Fruit fly (Drosophila melanogaster) whole organism, embryonic: ENCODE data around the gene bon.

Experiments used
- Asciz ChIP-seq: fragments of 200-800 bp; sonication (Bioruptor generic); optimal IDR thresholded peaks from 2 replicates; lab custom pipeline; 2017; ENCODE audit warnings: missing biosample characterization, mild to moderate bottlenecking, missing genetic modification characterization, missing genetic modification reagents
- Awh ChIP-seq: fragments of 200-800 bp; sonication (Bioruptor generic); IDR thresholded peaks from 2 replicates; pipeline ENCODE4, ENCODE4 v1.3.6; 2022; ENCODE audit warnings: missing biosample characterization, missing genetic modification characterization
- Bteb2 ChIP-seq: fragments of 200-800 bp; sonication (Bioruptor generic); optimal IDR thresholded peaks from 2 replicates; lab custom pipeline; 2016; ENCODE audit warnings: missing biosample characterization, missing genetic modification characterization
- C15 ChIP-seq: fragments of 200-800 bp; sonication (Bioruptor generic); IDR thresholded peaks from 3 replicates; pipeline ENCODE4 v1.3.6; 2022; ENCODE audit warnings: missing biosample characterization, missing genetic modification characterization
- CG10979 ChIP-seq: fragments of 200-800 bp; sonication (Bioruptor generic); optimal IDR thresholded peaks from 2 replicates; lab custom pipeline; 2018; ENCODE audit warnings: missing biosample characterization, mild to moderate bottlenecking, missing genetic modification characterization, moderate library complexity
- CG11093 ChIP-seq: fragments of 200-800 bp; sonication (Bioruptor generic); IDR thresholded peaks from 3 replicates; pipeline ENCODE4 v1.3.6; 2022; ENCODE audit warnings: missing biosample characterization, missing genetic modification characterization
- CG11247 ChIP-seq: fragments of 200-800 bp; sonication (Bioruptor generic); IDR thresholded peaks from 2 replicates; pipeline ENCODE4 v1.3.6; 2022; ENCODE audit warnings: missing biosample characterization, missing genetic modification characterization
- CG15011 ChIP-seq: fragments of 200-800 bp; sonication (Bioruptor generic); optimal IDR thresholded peaks from 3 replicates; lab custom pipeline; 2018; ENCODE audit warnings: missing biosample characterization, mild to moderate bottlenecking, missing genetic modification characterization
- CG1603 ChIP-seq: fragments of 200-800 bp; sonication (Bioruptor generic); optimal IDR thresholded peaks from 2 replicates; lab custom pipeline; 2019; ENCODE audit warnings: missing biosample characterization, mild to moderate bottlenecking, missing genetic modification characterization, moderate library complexity
- CG17328 ChIP-seq: fragments of 200-800 bp; sonication (Bioruptor generic); IDR thresholded peaks from 2 replicates; pipeline ENCODE4 v1.3.6; 2022; ENCODE audit warnings: missing biosample characterization, missing genetic modification characterization
- CG2202 ChIP-seq: fragments of 200-800 bp; sonication (Bioruptor generic); optimal IDR thresholded peaks from 2 replicates; lab custom pipeline; 2018; ENCODE audit warnings: missing biosample characterization, mild to moderate bottlenecking, missing genetic modification characterization
- CG2712 ChIP-seq: fragments of 200-800 bp; optimal IDR thresholded peaks from 3 replicates; lab custom pipeline; 2019; ENCODE audit warnings: missing biosample characterization, mild to moderate bottlenecking, missing genetic modification characterization, moderate library complexity
- CG30431 ChIP-seq: fragments of 200-800 bp; sonication (Bioruptor generic); optimal IDR thresholded peaks from 2 replicates; lab custom pipeline; 2017; ENCODE audit warnings: missing biosample characterization, missing genetic modification characterization
- CG34422 ChIP-seq: fragments of 200-800 bp; sonication (Bioruptor generic); IDR thresholded peaks from 3 replicates; pipeline ENCODE4 v1.3.6; 2022; ENCODE audit warnings: missing biosample characterization, missing genetic modification characterization
- CG4730 ChIP-seq: fragments of 200-800 bp; sonication (Bioruptor generic); IDR thresholded peaks from 2 replicates; pipeline ENCODE4 v1.3.6; 2022; ENCODE audit warnings: missing biosample characterization, missing genetic modification characterization
- CG4854 ChIP-seq: fragments of 200-800 bp; sonication (Bioruptor generic); optimal IDR thresholded peaks from 2 replicates; lab custom pipeline; 2016; ENCODE audit warnings: missing biosample characterization, missing genetic modification characterization, inconsistent platforms
- CG6689 ChIP-seq: fragments of 200-800 bp; sonication (Bioruptor generic); IDR thresholded peaks from 2 replicates; pipeline ENCODE4 v1.3.6; 2022; ENCODE audit warnings: missing biosample characterization, missing genetic modification characterization
- CG6854 ChIP-seq: fragments of 200-800 bp; sonication (Bioruptor generic); optimal IDR thresholded peaks from 3 replicates; lab custom pipeline; 2017; ENCODE audit warnings: missing biosample characterization, mild to moderate bottlenecking, missing genetic modification characterization
- CG7556 ChIP-seq: fragments of 200-800 bp; sonication (Bioruptor generic); optimal IDR thresholded peaks from 2 replicates; lab custom pipeline; 2017; ENCODE audit warnings: missing biosample characterization, mild to moderate bottlenecking, missing genetic modification characterization
- CG8281 ChIP-seq: fragments of 200-800 bp; sonication (Bioruptor generic); optimal IDR thresholded peaks from 2 replicates; lab custom pipeline; 2018; ENCODE audit warnings: missing biosample characterization, mild to moderate bottlenecking, missing genetic modification characterization, moderate library complexity
- CG8388 ChIP-seq: fragments of 200-800 bp; sonication (Bioruptor generic); optimal IDR thresholded peaks from 2 replicates; lab custom pipeline; 2019; ENCODE audit warnings: missing biosample characterization, mild to moderate bottlenecking, missing genetic modification characterization, moderate library complexity
- CG8924 ChIP-seq: fragments of 200-800 bp; optimal IDR thresholded peaks from 3 replicates; lab custom pipeline; 2019; ENCODE audit warnings: missing biosample characterization, mild to moderate bottlenecking, missing genetic modification characterization, moderate library complexity
- CTCF ChIP-seq: fragments of 200-800 bp; sonication (Bioruptor generic); optimal IDR thresholded peaks from 2 replicates; lab custom pipeline; 2017; ENCODE audit warnings: missing biosample characterization, mild to moderate bottlenecking, missing genetic modification characterization, moderate library complexity
- CrebB ChIP-seq: fragments of 200-800 bp; sonication (Bioruptor generic); optimal IDR thresholded peaks from 3 replicates; lab custom pipeline; 2018; ENCODE audit warnings: missing biosample characterization, mild to moderate bottlenecking, missing genetic modification characterization
- Dbx ChIP-seq: fragments of 200-800 bp; sonication (Bioruptor generic); IDR thresholded peaks from 3 replicates; pipeline ENCODE4 v1.3.6; 2022; ENCODE audit warnings: missing biosample characterization, missing genetic modification characterization
- Drgx ChIP-seq: fragments of 200-800 bp; sonication (Bioruptor generic); IDR thresholded peaks from 2 replicates; pipeline ENCODE4 v1.3.6; 2022; ENCODE audit warnings: missing biosample characterization, missing genetic modification characterization
- Hmx ChIP-seq: fragments of 200-800 bp; sonication (Bioruptor generic); optimal IDR thresholded peaks from 2 replicates; lab custom pipeline; 2016; ENCODE audit warnings: missing biosample characterization, missing genetic modification characterization
- Lhr ChIP-seq: fragments of 200-800 bp; sonication (Bioruptor generic); optimal IDR thresholded peaks from 3 replicates; lab custom pipeline; 2017; ENCODE audit warnings: mild to moderate bottlenecking, missing biosample characterization, missing genetic modification reagents, missing genetic modification characterization
- Mes4 ChIP-seq: fragments of 200-800 bp; sonication (Bioruptor generic); optimal IDR thresholded peaks from 2 replicates; lab custom pipeline; 2016; ENCODE audit warnings: missing biosample characterization, missing genetic modification characterization
- Rfx ChIP-seq: fragments of 200-800 bp; sonication (Bioruptor generic); IDR thresholded peaks from 2 replicates; pipeline ENCODE4 v1.3.6; 2022; ENCODE audit warnings: missing biosample characterization, missing genetic modification characterization
- Rx ChIP-seq: fragments of 200-800 bp; sonication (Bioruptor generic); IDR thresholded peaks from 2 replicates; pipeline ENCODE4 v1.3.6; 2022; ENCODE audit warnings: missing biosample characterization, missing genetic modification characterization
- Trl ChIP-seq, 3 experiments: fragments of >200 bp in 2 of 3; fragments of 200-800 bp in 1 of 3; sonication (Bioruptor generic) in 1 of 3; optimal IDR thresholded peaks; 2 replicates in 1 of 3; 3 replicates in 2 of 3; lab custom pipeline; 2016 to 2017; ENCODE audit warnings: missing biosample characterization in 1 of 3, missing genetic modification characterization in 1 of 3
- Xbp1 ChIP-seq: fragments of 200-800 bp; sonication (Bioruptor generic); optimal IDR thresholded peaks from 3 replicates; lab custom pipeline; 2016; ENCODE audit warnings: missing biosample characterization, mild to moderate bottlenecking, missing genetic modification characterization
- Xrp1 ChIP-seq: fragments of 200-800 bp; sonication (Bioruptor generic); IDR thresholded peaks from 2 replicates; pipeline ENCODE4 v1.3.6; 2022; ENCODE audit warnings: missing biosample characterization, missing genetic modification characterization
- bigmax ChIP-seq: fragments of 200-800 bp; sonication (Bioruptor generic); optimal IDR thresholded peaks from 2 replicates; lab custom pipeline; 2018; ENCODE audit warnings: missing biosample characterization, mild to moderate bottlenecking, missing genetic modification characterization
- chif ChIP-seq, 2 experiments: fragments of 200-800 bp; sonication (Bioruptor generic); optimal IDR thresholded peaks; 3 replicates each; lab custom pipeline; 2016; ENCODE audit warnings: missing biosample characterization in 2 of 2, missing genetic modification characterization in 2 of 2
- dmrt99B ChIP-seq: fragments of 200-800 bp; sonication (Bioruptor generic); optimal IDR thresholded peaks from 2 replicates; lab custom pipeline; 2018; ENCODE audit warnings: missing biosample characterization, mild to moderate bottlenecking, missing genetic modification characterization, moderate library complexity
- ftz-f1 ChIP-seq: fragments of 200-800 bp; sonication (Bioruptor generic); optimal IDR thresholded peaks from 2 replicates; lab custom pipeline; 2016; ENCODE audit warnings: missing biosample characterization, missing genetic modification characterization
- gro ChIP-seq: fragments of 200-800 bp; sonication (Bioruptor generic); optimal IDR thresholded peaks from 2 replicates; lab custom pipeline; 2016; ENCODE audit warnings: missing biosample characterization, missing genetic modification characterization
- gsb-n ChIP-seq: fragments of 200-800 bp; sonication (Bioruptor generic); optimal IDR thresholded peaks from 3 replicates; lab custom pipeline; 2018; ENCODE audit warnings: missing biosample characterization, mild to moderate bottlenecking, missing genetic modification characterization
- hth ChIP-seq: fragments of >200 bp; optimal IDR thresholded peaks from 2 replicates; lab custom pipeline; 2017; ENCODE audit warnings: inconsistent platforms
- jing ChIP-seq: fragments of 200-800 bp; sonication (Bioruptor generic); optimal IDR thresholded peaks from 2 replicates; lab custom pipeline; 2018; ENCODE audit warnings: missing biosample characterization, mild to moderate bottlenecking, missing genetic modification characterization
- jumu ChIP-seq: fragments of 200-800 bp; sonication (Bioruptor generic); optimal IDR thresholded peaks from 3 replicates; lab custom pipeline; 2016; ENCODE audit warnings: missing biosample characterization, missing genetic modification characterization
- lbe ChIP-seq: fragments of 200-800 bp; sonication (Bioruptor generic); optimal IDR thresholded peaks from 2 replicates; lab custom pipeline; 2016; ENCODE audit warnings: missing biosample characterization, mild to moderate bottlenecking, missing genetic modification characterization
- pb ChIP-seq: fragments of 200-800 bp; sonication (Bioruptor generic); optimal IDR thresholded peaks from 3 replicates; lab custom pipeline; 2016; ENCODE audit warnings: missing biosample characterization, missing genetic modification characterization
- pho ChIP-seq: fragments of 200-800 bp; sonication (Bioruptor generic); optimal IDR thresholded peaks from 2 replicates; lab custom pipeline; 2016; ENCODE audit warnings: missing biosample characterization, missing genetic modification characterization
- pnt ChIP-seq: fragments of 200-800 bp; sonication (Bioruptor generic); optimal IDR thresholded peaks from 3 replicates; lab custom pipeline; 2016; ENCODE audit warnings: missing biosample characterization, missing genetic modification characterization
- ranshi ChIP-seq: fragments of 200-800 bp; sonication (Bioruptor generic); IDR thresholded peaks from 2 replicates; pipeline ENCODE4 v1.3.6; 2022; ENCODE audit warnings: missing biosample characterization, missing genetic modification characterization
- tin ChIP-seq: fragments of 200-800 bp; sonication (Bioruptor generic); optimal IDR thresholded peaks from 3 replicates; lab custom pipeline; 2016; ENCODE audit warnings: missing biosample characterization, missing genetic modification characterization
- trem ChIP-seq: fragments of 200-800 bp; optimal IDR thresholded peaks from 3 replicates; lab custom pipeline; 2019; ENCODE audit warnings: missing biosample characterization, mild to moderate bottlenecking, missing genetic modification characterization, moderate library complexity
- vvl ChIP-seq: fragments of 200-800 bp; sonication (Bioruptor generic); IDR thresholded peaks from 2 replicates; pipeline ENCODE4 v1.3.6; 2022; ENCODE audit warnings: missing biosample characterization, missing genetic modification characterization
- zf30C ChIP-seq: fragments of 200-800 bp; sonication (Bioruptor generic); optimal IDR thresholded peaks from 3 replicates; lab custom pipeline; 2018; ENCODE audit warnings: missing biosample characterization, mild to moderate bottlenecking, missing genetic modification characterization

bon gene

DNA sequence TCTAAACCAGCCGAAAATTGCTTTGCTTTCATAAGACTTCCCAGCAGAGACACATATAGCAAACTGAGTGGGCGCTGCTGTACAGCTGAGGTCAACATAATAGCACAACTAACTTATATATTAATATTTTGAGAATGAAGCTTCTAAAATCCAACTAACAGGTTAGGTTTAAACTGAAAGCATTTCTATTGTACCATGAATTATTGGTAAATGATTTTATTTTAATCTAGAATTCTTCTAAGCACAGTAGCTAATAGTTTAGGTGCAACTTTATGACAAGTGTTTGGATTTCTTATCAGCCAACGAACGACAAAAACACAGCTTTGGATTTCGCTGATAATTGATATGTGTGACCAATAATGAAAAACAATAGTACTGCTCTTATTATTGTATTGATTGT, 37.9 kb upstream of the bon start (continued):
- no peak for TF ChIP-seq jumu (GFP tag; lab: Kevin White, UChicago)
- TF ChIP-seq Rfx: peak; percentile 81
- TF ChIP-seq CTCF (GFP tag; lab: Kevin White, UChicago): no peak
- TF ChIP-seq bigmax (GFP tag; lab: Kevin White, UChicago): no peak
- peak; percentile 44 for TF ChIP-seq tin (GFP tag; lab: Kevin White, UChicago)
- peak; percentile 51 for TF ChIP-seq CG4730 (GFP tag; lab: Robert Waterston, UW)
- no peak for TF ChIP-seq CrebB (tag; lab: Kevin White, UChicago)
- no peak for TF ChIP-seq CG30431 (GFP tag; lab: Kevin White, UChicago)
- no peak for TF ChIP-seq gsb-n (tag; lab: Kevin White, UChicago)
- peak; percentile 63; the same call in 1 of the 2 replicates for TF ChIP-seq CG11247 (GFP tag; lab: Robert Waterston, UW)
- TF ChIP-seq ranshi (GFP tag; lab: Robert Waterston, UW): peak; percentile 48; the same call in 1 of the 2 replicates
- peak; percentile 33; the same call in 1 of the 2 replicates for TF ChIP-seq Drgx
- TF ChIP-seq CG4854 (GFP tag; lab: Kevin White, UChicago): no peak
- TF ChIP-seq Mes4 (GFP tag; lab: Kevin White, UChicago): no peak
- TF ChIP-seq CG7556 (GFP tag; lab: Kevin White, UChicago): peak; percentile 27
- TF ChIP-seq trem (tag; lab: Kevin White, UChicago): peak; percentile 2
- peak; percentile 48 for TF ChIP-seq CG6689 (GFP tag; lab: Robert Waterston, UW)
- peak; percentile 35 for TF ChIP-seq Hmx (GFP tag; lab: Kevin White, UChicago)
- TF ChIP-seq CG8388 (GFP tag; lab: Kevin White, UChicago): peak; percentile 15
- TF ChIP-seq vvl (GFP tag; lab: Robert Waterston, UW): peak; percentile 87
- no peak for TF ChIP-seq ftz-f1 (GFP tag; lab: Kevin White, UChicago)
- TF ChIP-seq CG10979 (tag; lab: Kevin White, UChicago): peak; percentile 51
- no peak for TF ChIP-seq Xbp1
- TF ChIP-seq Awh (GFP tag; lab: Robert Waterston, UW): no peak; the same call in 1 of the 2 replicates
- TF ChIP-seq CG2202 (tag; lab: Kevin White, UChicago): no peak
- no peak for TF ChIP-seq zf30C
- no peak for TF ChIP-seq CG17328 (GFP tag; lab: Robert Waterston, UW)
- TF ChIP-seq lbe (GFP tag; lab: Kevin White, UChicago): peak; percentile 36
- TF ChIP-seq CG8281 (tag; lab: Kevin White, UChicago): peak; percentile 12
- TF ChIP-seq gro (GFP tag; lab: Kevin White, UChicago): peak; percentile 81
- no peak for TF ChIP-seq CG1603
- 0 out of 3 replicates have a peak, but pooled peaks have one; percentile 24 for TF ChIP-seq C15 (GFP tag; lab: Robert Waterston, UW)
- no peak for TF ChIP-seq Bteb2
- TF ChIP-seq dmrt99B (tag; lab: Kevin White, UChicago): peak; percentile 57
- TF ChIP-seq pb (GFP tag; lab: Kevin White, UChicago): no peak
- no peak for TF ChIP-seq hth (lab: Kevin White, UChicago)
- TF ChIP-seq Lhr (GFP tag; lab: Kevin White, UChicago): no peak
- 0 out of 3 replicates have a peak, but pooled peaks have one; percentile 56 for TF ChIP-seq CG34422 (GFP tag; lab: Robert Waterston, UW)
- peak; percentile 60 for TF ChIP-seq Xrp1 (GFP tag; lab: Robert Waterston, UW)
- peak; percentile 34 for TF ChIP-seq Asciz (GFP tag; lab: Kevin White, UChicago)
- no peak for TF ChIP-seq Rx (GFP tag; lab: Robert Waterston, UW)
- peak; percentile 74 for TF ChIP-seq CG8924
- peak; percentile 69; the same call in 2 of the 3 replicates for TF ChIP-seq Dbx (GFP tag; lab: Robert Waterston, UW)
- TF ChIP-seq pho: no peak
- peak; percentile 38; the same call in 1 of the 3 replicates for TF ChIP-seq CG11093 (GFP tag; lab: Robert Waterston, UW)
- peak; percentile 34 for TF ChIP-seq CG6854 (GFP tag; lab: Kevin White, UChicago)
- TF ChIP-seq Trl (optimal IDR thresholded peaks at IDR 0.05; lab: Kevin White, UChicago): no peak
- TF ChIP-seq Trl (GFP tag; optimal IDR thresholded peaks at IDR 0.05; lab: Kevin White, UChicago): peak; percentile 16
- TF ChIP-seq pnt (GFP tag; lab: Kevin White, UChicago): peak; percentile 12
- TF ChIP-seq jing (GFP tag; lab: Kevin White, UChicago): no peak
- no peak for TF ChIP-seq CG15011 (GFP tag; lab: Kevin White, UChicago)
- TF ChIP-seq chif (GFP tag; optimal IDR thresholded peaks at IDR 0.05; lab: Kevin White, UChicago): no peak
- TF ChIP-seq CG2712: peak; percentile 78
